Fruit fly (Drosophila melanogaster) whole organism: ENCODE data around the gene CG9784.

ENCODE experiments used
- EcR ChIP-seq, 2 experiments: fragments of >200 bp; optimal IDR thresholded peaks; 2 replicates each; lab custom pipeline; 2017; ENCODE audit warnings: missing biosample characterization in 2 of 2, missing genetic modification characterization in 2 of 2, missing genetic modification reagents in 2 of 2
- pan ChIP-seq: fragments of >200 bp; optimal IDR thresholded peaks from 2 replicates; lab custom pipeline; 2017
- psq ChIP-seq: fragments of >200 bp; optimal IDR thresholded peaks from 2 replicates; lab custom pipeline; 2017
- usp ChIP-seq: fragments of >200 bp; optimal IDR thresholded peaks from 2 replicates; lab custom pipeline; 2017; ENCODE audit warnings: missing biosample characterization, missing genetic modification characterization, mixed read lengths

DNA sequence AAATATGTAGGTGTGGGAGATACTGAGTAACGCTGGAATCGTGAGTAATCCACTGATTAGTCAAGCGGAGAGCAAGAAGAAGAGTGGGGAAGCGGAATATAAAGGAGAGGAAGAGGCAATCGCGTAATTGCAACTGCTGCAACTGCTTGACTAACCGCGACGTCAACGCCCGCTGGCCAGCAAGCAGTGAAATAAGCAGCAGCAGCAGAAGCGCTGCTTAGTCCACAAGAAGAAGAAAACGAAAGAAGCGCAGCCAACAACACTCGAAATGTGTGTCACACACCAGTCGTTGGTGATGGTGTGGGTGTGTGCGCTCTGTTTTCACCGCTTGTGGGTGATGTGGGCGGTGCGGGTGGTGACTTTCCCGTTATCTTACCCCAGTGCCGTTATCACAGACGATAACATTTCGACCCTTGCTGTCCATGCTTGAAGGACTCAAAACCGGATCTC lies 46.0 kb downstream of the CG9784 start:
- no peak for TF ChIP-seq usp
- TF ChIP-seq psq (lab: Kevin White, UChicago): no peak
- TF ChIP-seq EcR (GFP tag; optimal IDR thresholded peaks at IDR 0.05; lab: Kevin White, UChicago): peak; percentile 95 to 99
- no peak for TF ChIP-seq pan (lab: Kevin White, UChicago)
